Fruit fly (Drosophila melanogaster) Kc167 (cell line): Measurements from ENCODE around the gene CG9759.

Experiments used
- Myc ChIP-seq: fragments of >200 bp; optimal IDR thresholded peaks from 2 replicates; lab custom pipeline; 2017; ENCODE audit warnings: missing external identifiers
- Sin3A ChIP-seq: fragments of >200 bp; optimal IDR thresholded peaks from 2 replicates; lab custom pipeline; 2018; ENCODE audit warnings: missing external identifiers
- h ChIP-seq: fragments of >200 bp; optimal IDR thresholded peaks from 3 replicates; lab custom pipeline; 2018; ENCODE audit warnings: missing external identifiers
- insv ChIP-seq: fragments of >200 bp; optimal IDR thresholded peaks from 3 replicates; lab custom pipeline; 2018; ENCODE audit warnings: missing external identifiers
- psq ChIP-seq: fragments of >200 bp; optimal IDR thresholded peaks from 2 replicates; lab custom pipeline; 2017; ENCODE audit warnings: missing external identifiers
- ttk ChIP-seq: sonication (Bioruptor generic); optimal IDR thresholded peaks from 2 replicates; lab custom pipeline; 2017; ENCODE audit warnings: missing external identifiers

Gene CG9759

dm6 chr3R:13612333-13612732, 3.3 kb upstream of the CG9759 start, which contains the start of gene CG9757:
Gene CG9757 (minus strand): TSS chr3R:13612433.
- TF ChIP-seq insv (lab: Kevin White, UChicago): no peak
- TF ChIP-seq Sin3A (lab: Kevin White, UChicago): no peak
- TF ChIP-seq h (lab: Kevin White, UChicago): no peak
- no peak for TF ChIP-seq psq (lab: Kevin White, UChicago)
- no peak for TF ChIP-seq Myc (lab: Kevin White, UChicago)
- TF ChIP-seq ttk: no peak

dm6 chr3R:13600539-13600938, 8.5 kb downstream of the CG9759 start:
- no peak for TF ChIP-seq Myc (lab: Kevin White, UChicago)
- TF ChIP-seq psq (lab: Kevin White, UChicago): no peak
- TF ChIP-seq Sin3A (lab: Kevin White, UChicago): no peak
- TF ChIP-seq h (lab: Kevin White, UChicago): no peak
- TF ChIP-seq ttk: no peak
- TF ChIP-seq insv (lab: Kevin White, UChicago): no peak

DNA sequence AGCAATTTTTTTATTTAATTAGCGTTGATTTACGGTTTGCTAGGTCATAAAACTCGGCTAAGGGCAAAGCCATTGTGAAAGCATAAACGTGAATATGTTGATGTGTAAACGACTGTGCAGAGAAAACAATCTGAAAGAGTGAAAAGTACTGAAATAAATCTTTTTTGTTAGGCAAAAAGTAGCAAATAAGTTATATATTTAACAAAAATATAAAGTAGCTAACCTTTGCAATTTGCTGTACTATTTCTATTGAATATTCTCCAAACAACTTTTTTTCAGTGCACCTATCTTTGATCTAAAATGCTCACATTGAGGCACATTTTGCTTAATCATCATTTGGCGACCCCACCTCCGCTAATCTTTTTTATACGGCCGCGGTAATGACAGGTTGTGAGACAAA, 12.6 kb downstream of the CG9759 start:
- TF ChIP-seq insv (lab: Kevin White, UChicago) (no peak), h (lab: Kevin White, UChicago) (no peak), Myc (lab: Kevin White, UChicago) (no peak), psq (lab: Kevin White, UChicago) (no peak), ttk (no peak), Sin3A (lab: Kevin White, UChicago) (no peak)

- no peak for TF ChIP-seq ttk
- TF ChIP-seq Sin3A (lab: Kevin White, UChicago): no peak
- TF ChIP-seq h (lab: Kevin White, UChicago): no peak
- TF ChIP-seq Myc (lab: Kevin White, UChicago): no peak
- no peak for TF ChIP-seq psq (lab: Kevin White, UChicago)
- TF ChIP-seq insv (lab: Kevin White, UChicago): no peak
Observed at dm6 chr3R:13592557-13592956, 16.5 kb downstream of the CG9759 start, which contains the start of gene CG14369. Gene CG14369 (minus strand): TSS chr3R:13592657.

- TF ChIP-seq insv (lab: Kevin White, UChicago) (no peak), h (lab: Kevin White, UChicago) (no peak), Sin3A (lab: Kevin White, UChicago) (no peak), Myc (lab: Kevin White, UChicago) (no peak), ttk (no peak), psq (lab: Kevin White, UChicago) (no peak)
Observed at dm6 chr3R:13587697-13588096, 21.3 kb downstream of the CG9759 start, which contains the start of gene CG14370. Gene CG14370 (plus strand): TSS chr3R:13587997.
